Fruit fly (Drosophila melanogaster) whole organism, embryonic: ENCODE measurements around the gene CG3517.

Source experiments
- Antp ChIP-seq: fragments of 200-800 bp; sonication (Bioruptor generic); optimal IDR thresholded peaks from 3 replicates; lab custom pipeline; 2016; ENCODE audit warnings: missing biosample characterization, missing genetic modification characterization
- CG10462 ChIP-seq: fragments of 200-800 bp; sonication (Bioruptor generic); optimal IDR thresholded peaks from 2 replicates; lab custom pipeline; 2016; ENCODE audit warnings: missing biosample characterization, missing genetic modification characterization
- CG11398 ChIP-seq: fragments of 200-800 bp; sonication (Bioruptor generic); optimal IDR thresholded peaks from 2 replicates; lab custom pipeline; 2016; ENCODE audit warnings: missing biosample characterization, missing genetic modification characterization
- CG11723 ChIP-seq: fragments of 200-800 bp; sonication (Bioruptor generic); optimal IDR thresholded peaks from 2 replicates; lab custom pipeline; 2017; ENCODE audit warnings: missing biosample characterization, mild to moderate bottlenecking, missing genetic modification characterization
- CG12071 ChIP-seq: fragments of 200-800 bp; sonication (Bioruptor generic); optimal IDR thresholded peaks from 3 replicates; lab custom pipeline; 2018; ENCODE audit warnings: missing biosample characterization, mild to moderate bottlenecking, missing genetic modification characterization
- CG14965 ChIP-seq: fragments of 200-800 bp; sonication (Bioruptor generic); optimal IDR thresholded peaks from 2 replicates; lab custom pipeline; 2016; ENCODE audit warnings: missing biosample characterization, missing genetic modification characterization, borderline replicate concordance
- CG15073 ChIP-seq: fragments of 200-800 bp; sonication (Bioruptor generic); optimal IDR thresholded peaks from 2 replicates; lab custom pipeline; 2016; ENCODE audit warnings: missing biosample characterization, missing genetic modification characterization
- CG15479 ChIP-seq: fragments of 200-800 bp; sonication (Bioruptor generic); optimal IDR thresholded peaks from 3 replicates; lab custom pipeline; 2019; ENCODE audit warnings: missing biosample characterization, mild to moderate bottlenecking, missing genetic modification characterization, moderate library complexity
- CG15514 ChIP-seq: fragments of 200-800 bp; sonication (Bioruptor generic); optimal IDR thresholded peaks from 3 replicates; lab custom pipeline; 2017; ENCODE audit warnings: missing biosample characterization, missing genetic modification characterization, mild to moderate bottlenecking, moderate library complexity, missing genetic modification reagents
- CG17361 ChIP-seq: fragments of 200-800 bp; sonication (Bioruptor generic); IDR thresholded peaks from 3 replicates; pipeline ENCODE4 v1.3.6; 2022; ENCODE audit warnings: missing biosample characterization, missing genetic modification characterization
- CG17829 ChIP-seq: fragments of 200-800 bp; optimal IDR thresholded peaks from 2 replicates; lab custom pipeline; 2019; ENCODE audit warnings: missing biosample characterization, mild to moderate bottlenecking, missing genetic modification characterization, moderate library complexity
- CG2120 ChIP-seq: fragments of 200-800 bp; sonication (Bioruptor generic); optimal IDR thresholded peaks from 3 replicates; lab custom pipeline; 2016; ENCODE audit warnings: missing biosample characterization, missing genetic modification characterization
- CG2202 ChIP-seq: fragments of 200-800 bp; sonication (Bioruptor generic); optimal IDR thresholded peaks from 2 replicates; lab custom pipeline; 2018; ENCODE audit warnings: missing biosample characterization, mild to moderate bottlenecking, missing genetic modification characterization
- CG3847 ChIP-seq: fragments of 200-800 bp; sonication (Bioruptor generic); IDR thresholded peaks from 2 replicates; pipeline ENCODE4 v1.3.6; 2022; ENCODE audit warnings: missing biosample characterization, missing genetic modification characterization
- CG5953 ChIP-seq: fragments of 200-800 bp; sonication (Bioruptor generic); IDR thresholded peaks from 2 replicates; pipeline ENCODE4 v1.3.6; 2022; ENCODE audit warnings: missing biosample characterization, missing genetic modification characterization
- CG6683 ChIP-seq: fragments of 200-800 bp; sonication (Bioruptor generic); optimal IDR thresholded peaks from 2 replicates; lab custom pipeline; 2017; ENCODE audit warnings: missing biosample characterization, mild to moderate bottlenecking, missing genetic modification characterization, missing genetic modification reagents
- CG7271 ChIP-seq: fragments of 200-800 bp; sonication (Bioruptor generic); optimal IDR thresholded peaks from 2 replicates; lab custom pipeline; 2018; ENCODE audit warnings: missing biosample characterization, mild to moderate bottlenecking, missing genetic modification characterization, moderate library complexity
- CG8388 ChIP-seq: fragments of 200-800 bp; sonication (Bioruptor generic); optimal IDR thresholded peaks from 2 replicates; lab custom pipeline; 2019; ENCODE audit warnings: missing biosample characterization, mild to moderate bottlenecking, missing genetic modification characterization, moderate library complexity
- CG9215 ChIP-seq: fragments of 200-800 bp; sonication (Bioruptor generic); IDR thresholded peaks from 2 replicates; pipeline ENCODE4 v1.3.6; 2022; ENCODE audit warnings: missing biosample characterization, missing genetic modification characterization
- CG9932 ChIP-seq: fragments of 200-800 bp; sonication (Bioruptor generic); IDR thresholded peaks from 2 replicates; pipeline ENCODE4 v1.3.6; 2022; ENCODE audit warnings: missing biosample characterization, missing genetic modification characterization
- Deaf1 ChIP-seq: fragments of 200-800 bp; optimal IDR thresholded peaks from 3 replicates; lab custom pipeline; 2019; ENCODE audit warnings: missing biosample characterization, mild to moderate bottlenecking, missing genetic modification characterization, moderate library complexity
- NC2α ChIP-seq: fragments of 200-800 bp; sonication (Bioruptor generic); optimal IDR thresholded peaks from 2 replicates; lab custom pipeline; 2016; ENCODE audit warnings: missing biosample characterization, missing genetic modification characterization
- Oli ChIP-seq: fragments of 200-800 bp; sonication (Bioruptor generic); optimal IDR thresholded peaks from 2 replicates; lab custom pipeline; 2018; ENCODE audit warnings: missing biosample characterization, mild to moderate bottlenecking, missing genetic modification characterization, moderate library complexity
- PHDP ChIP-seq: fragments of 200-800 bp; sonication (Bioruptor generic); optimal IDR thresholded peaks from 3 replicates; lab custom pipeline; 2018; ENCODE audit warnings: missing biosample characterization, mild to moderate bottlenecking, missing genetic modification characterization, moderate library complexity
- Side ChIP-seq: fragments of 200-800 bp; sonication (Bioruptor generic); optimal IDR thresholded peaks from 2 replicates; lab custom pipeline; 2016; ENCODE audit warnings: missing biosample characterization, missing genetic modification characterization
- Stat92E ChIP-seq, 3 experiments: fragments of >200 bp in 2 of 3; fragments of 200-800 bp in 1 of 3; sonication (Bioruptor generic) in 1 of 3; optimal IDR thresholded peaks; 2 replicates each; lab custom pipeline; 2017 to 2019; ENCODE audit warnings: missing biosample characterization in 3 of 3, missing genetic modification characterization in 3 of 3, mild to moderate bottlenecking in 1 of 3, moderate library complexity in 1 of 3
- YL-1 ChIP-seq: fragments of 200-800 bp; sonication (Bioruptor generic); optimal IDR thresholded peaks from 3 replicates; lab custom pipeline; 2017; ENCODE audit warnings: missing biosample characterization, mild to moderate bottlenecking, missing genetic modification characterization
- bsh ChIP-seq, 2 experiments: fragments of 200-800 bp; sonication (Bioruptor generic); optimal IDR thresholded peaks; 2 replicates each; lab custom pipeline; 2017 to 2018; ENCODE audit warnings: mild to moderate bottlenecking in 2 of 2, missing biosample characterization in 2 of 2, missing genetic modification characterization in 2 of 2, moderate library complexity in 1 of 2
- corto ChIP-seq: fragments of 200-800 bp; sonication (Bioruptor generic); optimal IDR thresholded peaks from 2 replicates; lab custom pipeline; 2016; ENCODE audit warnings: missing biosample characterization, mild to moderate bottlenecking, missing genetic modification characterization, moderate library complexity
- crc ChIP-seq: fragments of 200-800 bp; sonication (Bioruptor generic); optimal IDR thresholded peaks from 2 replicates; lab custom pipeline; 2016; ENCODE audit warnings: missing biosample characterization, missing genetic modification characterization
- cwo ChIP-seq: fragments of 200-800 bp; sonication (Bioruptor generic); optimal IDR thresholded peaks from 3 replicates; lab custom pipeline; 2017; ENCODE audit warnings: missing biosample characterization, missing genetic modification characterization, mild to moderate bottlenecking, moderate library complexity, missing genetic modification reagents
- da ChIP-seq: fragments of 200-800 bp; sonication (Bioruptor generic); optimal IDR thresholded peaks from 2 replicates; lab custom pipeline; 2016; ENCODE audit warnings: missing biosample characterization, missing genetic modification characterization
- dmrt11E ChIP-seq: fragments of 200-800 bp; sonication (Bioruptor generic); optimal IDR thresholded peaks from 3 replicates; lab custom pipeline; 2018; ENCODE audit warnings: missing biosample characterization, mild to moderate bottlenecking, missing genetic modification characterization, moderate library complexity
- eve ChIP-seq, 2 experiments: fragments of >200 bp; optimal IDR thresholded peaks; 2 replicates each; lab custom pipeline; 2017; ENCODE audit warnings: missing biosample characterization in 2 of 2, missing genetic modification characterization in 2 of 2
- fu2 ChIP-seq: fragments of 200-800 bp; sonication (Bioruptor generic); optimal IDR thresholded peaks from 2 replicates; lab custom pipeline; 2016; ENCODE audit warnings: missing biosample characterization, missing genetic modification characterization
- hkb ChIP-seq, 2 experiments: fragments of 200-800 bp in 1 of 2; fragments of >200 bp in 1 of 2; sonication (Bioruptor generic) in 1 of 2; IDR thresholded peaks in 1 of 2; optimal IDR thresholded peaks in 1 of 2; 2 replicates each; pipeline versions ENCODE4 v1.3.6 to Lab custom; 2017 to 2022; ENCODE audit warnings: missing biosample characterization in 1 of 2, missing genetic modification characterization in 1 of 2
- knrl ChIP-seq: fragments of 200-800 bp; sonication (Bioruptor generic); IDR thresholded peaks from 3 replicates; pipeline ENCODE4 v1.3.6; 2022; ENCODE audit warnings: missing biosample characterization, missing genetic modification characterization; ENCODE audit not compliant: partially characterized antibody
- lmd ChIP-seq: fragments of 200-800 bp; sonication (Bioruptor generic); IDR thresholded peaks from 2 replicates; pipeline ENCODE4 v1.3.6; 2022; ENCODE audit warnings: missing biosample characterization, missing genetic modification characterization
- lov ChIP-seq, 2 experiments: fragments of 200-800 bp in 1 of 2; fragments of >200 bp in 1 of 2; sonication (Bioruptor generic) in 1 of 2; IDR thresholded peaks in 1 of 2; optimal IDR thresholded peaks in 1 of 2; 2 replicates in 1 of 2; 3 replicates in 1 of 2; pipeline versions ENCODE4 v1.3.6 to Lab custom; 2017 to 2022; ENCODE audit warnings: missing biosample characterization in 1 of 2, missing genetic modification characterization in 1 of 2
- nau ChIP-seq: fragments of 200-800 bp; sonication (Bioruptor generic); optimal IDR thresholded peaks from 3 replicates; lab custom pipeline; 2017; ENCODE audit warnings: missing biosample characterization, mild to moderate bottlenecking, missing genetic modification characterization, missing genetic modification reagents
- oc ChIP-seq: fragments of 200-800 bp; sonication (Bioruptor generic); optimal IDR thresholded peaks from 2 replicates; lab custom pipeline; 2018; ENCODE audit warnings: missing biosample characterization, mild to moderate bottlenecking, missing genetic modification characterization, moderate library complexity
- odd ChIP-seq: fragments of 200-800 bp; sonication (Bioruptor generic); optimal IDR thresholded peaks from 2 replicates; lab custom pipeline; 2017; ENCODE audit warnings: missing biosample characterization, mild to moderate bottlenecking, missing genetic modification characterization
- pfk ChIP-seq: fragments of 200-800 bp; sonication (Bioruptor generic); optimal IDR thresholded peaks from 2 replicates; lab custom pipeline; 2018; ENCODE audit warnings: missing biosample characterization, mild to moderate bottlenecking, missing genetic modification characterization, moderate library complexity
- sc ChIP-seq, 3 experiments: fragments of >200 bp in 2 of 3; fragments of 200-800 bp in 1 of 3; sonication (Bioruptor generic) in 1 of 3; optimal IDR thresholded peaks; 2 replicates in 2 of 3; 3 replicates in 1 of 3; lab custom pipeline; 2017; ENCODE audit warnings: mild to moderate bottlenecking in 1 of 3, missing biosample characterization in 1 of 3, missing genetic modification characterization in 1 of 3, missing genetic modification reagents in 1 of 3
- slbo ChIP-seq: fragments of 200-800 bp; sonication (Bioruptor generic); IDR thresholded peaks from 2 replicates; pipeline ENCODE4 v1.3.6; 2022; ENCODE audit warnings: missing biosample characterization, missing genetic modification characterization
- stwl ChIP-seq: fragments of 200-800 bp; sonication (Bioruptor generic); optimal IDR thresholded peaks from 3 replicates; lab custom pipeline; 2018; ENCODE audit warnings: missing biosample characterization, mild to moderate bottlenecking, missing genetic modification characterization, moderate library complexity
- zen ChIP-seq: fragments of 200-800 bp; sonication (Bioruptor generic); optimal IDR thresholded peaks from 3 replicates; lab custom pipeline; 2018; ENCODE audit warnings: missing biosample characterization, mild to moderate bottlenecking, missing genetic modification characterization, moderate library complexity
- zfh1 ChIP-seq: fragments of 200-800 bp; sonication (Bioruptor generic); IDR thresholded peaks from 3 replicates; pipeline ENCODE4 v1.3.6; 2022; ENCODE audit warnings: missing biosample characterization, missing genetic modification characterization

The CG3517 gene

DNA sequence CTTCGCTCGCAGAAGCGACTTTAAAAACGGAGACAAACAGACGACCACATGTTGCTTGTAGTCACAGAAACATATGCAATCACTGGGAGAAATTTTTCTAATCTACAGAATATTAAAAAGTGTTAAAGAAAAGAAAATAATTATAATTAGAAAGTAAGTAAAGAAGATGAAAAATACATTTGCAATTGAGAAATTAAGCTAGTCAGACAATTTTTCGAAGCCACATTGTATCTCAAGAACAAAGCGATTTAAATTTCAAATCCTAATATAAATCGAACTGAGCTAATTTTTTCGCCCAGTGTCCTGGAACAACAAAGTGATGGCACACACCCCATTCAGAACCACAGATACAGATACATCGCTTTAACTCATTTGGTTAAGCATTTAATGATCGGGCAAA lies 40.3 kb upstream of the CG3517 start (continued):
- TF ChIP-seq Oli (tag; lab: Kevin White, UChicago) (peak; percentile 71), Side (peak; percentile 17), CG15073 (GFP tag; lab: Kevin White, UChicago) (no peak), fu2 (GFP tag; lab: Kevin White, UChicago) (no peak), sc (optimal IDR thresholded peaks at IDR 0.05; lab: Kevin White, UChicago) (no peak), sc (GFP tag; optimal IDR thresholded peaks at IDR 0.05; lab: Kevin White, UChicago) (peak; percentile 75), da (GFP tag; lab: Kevin White, UChicago) (no peak), hkb (optimal IDR thresholded peaks at IDR 0.05; lab: Kevin White, UChicago) (no peak), hkb (GFP tag; IDR thresholded peaks at IDR 0.05; lab: Robert Waterston, UW) (peak; percentile 73), PHDP (peak; percentile 57), CG2202 (tag; lab: Kevin White, UChicago) (peak; percentile 67), corto (GFP tag; lab: Kevin White, UChicago) (no peak), CG2120 (peak; percentile 3), CG5953 (peak; percentile 15; the same call in 1 of the 2 replicates), eve (GFP tag; optimal IDR thresholded peaks at IDR 0.05; lab: Kevin White, UChicago) (peak in 1 of 2 experiments; percentile 66), slbo (GFP tag; lab: Robert Waterston, UW) (0 out of 2 replicates have a peak, but pooled peaks have one; percentile 5), CG11398 (no peak), nau (GFP tag; lab: Kevin White, UChicago) (peak; percentile 37), lov (optimal IDR thresholded peaks at IDR 0.05; lab: Kevin White, UChicago) (no peak), lov (GFP tag; IDR thresholded peaks at IDR 0.05; lab: Robert Waterston, UW) (0 out of 3 replicates have a peak, but pooled peaks have one; percentile 51), CG17361 (GFP tag; lab: Robert Waterston, UW) (peak; percentile 92), CG17829 (tag; lab: Kevin White, UChicago) (peak; percentile 89), Antp (GFP tag; lab: Kevin White, UChicago) (peak; percentile 15), CG15479 (GFP tag; lab: Kevin White, UChicago) (no peak), crc (GFP tag; lab: Kevin White, UChicago) (no peak), dmrt11E (tag; lab: Kevin White, UChicago) (peak; percentile 83), YL-1 (GFP tag; lab: Kevin White, UChicago) (no peak), CG6683 (no peak), knrl (GFP tag; lab: Robert Waterston, UW) (no peak), zen (tag; lab: Kevin White, UChicago) (peak; percentile 70), zfh1 (GFP tag; lab: Robert Waterston, UW) (peak; percentile 78), CG14965 (GFP tag; lab: Kevin White, UChicago) (no peak), CG11723 (peak; percentile 40), CG7271 (peak; percentile 11), CG8388 (peak; percentile 79), CG3847 (no peak), Deaf1 (peak; percentile 32), bsh (GFP tag; optimal IDR thresholded peaks at IDR 0.05; lab: Kevin White, UChicago) (peak in 1 of 2 experiments; percentile 88), stwl (tag; lab: Kevin White, UChicago) (peak; percentile 22), CG9932 (GFP tag; lab: Robert Waterston, UW) (no peak), NC2α (GFP tag; lab: Kevin White, UChicago) (no peak), CG15514 (no peak), CG10462 (peak; percentile 18), lmd (GFP tag; lab: Robert Waterston, UW) (peak; percentile 59), CG9215 (GFP tag; lab: Robert Waterston, UW) (no peak), pfk (GFP tag; lab: Kevin White, UChicago) (no peak), odd (GFP tag; lab: Kevin White, UChicago) (peak; percentile 18), cwo (peak; percentile 34), oc (tag; lab: Kevin White, UChicago) (peak; percentile 49), Stat92E (GFP tag; optimal IDR thresholded peaks at IDR 0.05; lab: Kevin White, UChicago) (peak in 1 of 3 experiments; percentile 66), CG12071 (GFP tag; lab: Kevin White, UChicago) (no peak)
